Worm (Caenorhabditis elegans): ENCODE measurements around the gene C45B11.9.

- TF ChIP-seq ztf-11 (tag; optimal IDR thresholded peaks at IDR 0.05) (no peak), mxl-2 (GFP tag; conservative IDR thresholded peaks at IDR 0.05) (no peak), lin-1 (GFP tag; IDR thresholded peaks at IDR 0.05) (no peak), ctbp-1 (GFP tag; IDR thresholded peaks at IDR 0.05) (no peak), zip-2 (tag; optimal IDR thresholded peaks at IDR 0.05) (no peak), pqm-1 (tag; optimal IDR thresholded peaks at IDR 0.05) (no peak)
Measured at ce11 chrV:11030675-11031074, 9.4 kb upstream of the C45B11.9 start.

All from whole organism, L4 larva.